Worm (Caenorhabditis elegans) whole organism, late embryonic: ENCODE data around the gene vps-36.

Experiments used
- C38D4.7 ChIP-seq: fragments of 200-800 bp; sonication (Bioruptor generic); optimal IDR thresholded peaks from 2 replicates; lab custom pipeline; 2018; ENCODE audit warnings: mild to moderate bottlenecking, missing genetic modification characterization, moderate library complexity, missing compliant biosample characterization
- T23F11.4 ChIP-seq: fragments of 200-800 bp; sonication (Bioruptor generic); optimal IDR thresholded peaks from 2 replicates; lab custom pipeline; 2018; ENCODE audit warnings: mild to moderate bottlenecking, missing genetic modification characterization, missing compliant biosample characterization
- ceh-14 ChIP-seq: sonication (generic microtip); optimal IDR thresholded peaks from 2 replicates; lab custom pipeline; 2016; ENCODE audit warnings: missing genotype, missing genetic modification characterization, missing compliant biosample characterization
- ceh-18 ChIP-seq: sonication (generic microtip); optimal IDR thresholded peaks from 2 replicates; lab custom pipeline; 2016; ENCODE audit warnings: missing genetic modification characterization, missing compliant biosample characterization
- ceh-2 ChIP-seq: sonication (generic microtip); optimal IDR thresholded peaks from 2 replicates; lab custom pipeline; 2016; ENCODE audit warnings: missing genotype, missing genetic modification characterization, missing compliant biosample characterization
- ceh-24 ChIP-seq: sonication (generic microtip); optimal IDR thresholded peaks from 2 replicates; lab custom pipeline; 2016; ENCODE audit warnings: mild to moderate bottlenecking, missing genetic modification characterization, missing compliant biosample characterization
- ceh-31 ChIP-seq: sonication (generic microtip); optimal IDR thresholded peaks from 2 replicates; lab custom pipeline; 2016; ENCODE audit warnings: missing genetic modification characterization, missing compliant biosample characterization
- ceh-34 ChIP-seq: sonication (generic microtip); optimal IDR thresholded peaks from 2 replicates; lab custom pipeline; 2016; ENCODE audit warnings: mild to moderate bottlenecking, missing genetic modification characterization, missing compliant biosample characterization
- ceh-48 ChIP-seq: sonication (generic microtip); optimal IDR thresholded peaks from 2 replicates; lab custom pipeline; 2016; ENCODE audit warnings: missing genetic modification characterization, inconsistent platforms, missing compliant biosample characterization
- ceh-6 ChIP-seq: fragments of 200-800 bp; sonication (Bioruptor generic); optimal IDR thresholded peaks from 2 replicates; lab custom pipeline; 2018; ENCODE audit warnings: mild to moderate bottlenecking, missing genetic modification characterization, missing compliant biosample characterization
- ceh-9 ChIP-seq: sonication (generic microtip); optimal IDR thresholded peaks from 2 replicates; lab custom pipeline; 2016; ENCODE audit warnings: mild to moderate bottlenecking, missing genetic modification characterization, inconsistent platforms, missing compliant biosample characterization
- che-1 ChIP-seq: sonication (generic microtip); optimal IDR thresholded peaks from 2 replicates; lab custom pipeline; 2016; ENCODE audit warnings: mild to moderate bottlenecking, missing genetic modification characterization, missing compliant biosample characterization
- dmd-4 ChIP-seq: sonication (generic microtip); optimal IDR thresholded peaks from 2 replicates; lab custom pipeline; 2016; ENCODE audit warnings: borderline replicate concordance, missing genetic modification characterization, missing compliant biosample characterization
- dve-1 ChIP-seq: sonication (generic microtip); optimal IDR thresholded peaks from 2 replicates; lab custom pipeline; 2017; ENCODE audit warnings: antibody characterized with exemption, mild to moderate bottlenecking, missing genetic modification characterization, missing compliant biosample characterization
- ets-4 ChIP-seq: sonication (generic microtip); optimal IDR thresholded peaks from 2 replicates; lab custom pipeline; 2016; ENCODE audit warnings: missing genetic modification characterization, missing compliant biosample characterization
- eyg-1 ChIP-seq: sonication (generic microtip); optimal IDR thresholded peaks from 2 replicates; lab custom pipeline; 2016; ENCODE audit warnings: missing genotype, missing genetic modification characterization, missing compliant biosample characterization
- fkh-6 ChIP-seq: sonication (generic microtip); optimal IDR thresholded peaks from 2 replicates; lab custom pipeline; 2016; ENCODE audit warnings: missing genetic modification characterization, missing compliant biosample characterization
- hlh-15 ChIP-seq: sonication (generic microtip); optimal IDR thresholded peaks from 2 replicates; lab custom pipeline; 2016; ENCODE audit warnings: missing genetic modification characterization, missing compliant biosample characterization
- hlh-30 ChIP-seq: sonication (generic microtip); optimal IDR thresholded peaks from 2 replicates; lab custom pipeline; 2017; ENCODE audit warnings: antibody characterized with exemption, missing genetic modification characterization, missing compliant biosample characterization; ENCODE audit not compliant: insufficient read depth
- hlh-8 ChIP-seq: sonication (generic microtip); optimal IDR thresholded peaks from 2 replicates; lab custom pipeline; 2016; ENCODE audit warnings: missing genotype, missing genetic modification characterization, missing compliant biosample characterization
- lin-11 ChIP-seq: fragments of 200-800 bp; sonication (Bioruptor generic); optimal IDR thresholded peaks from 2 replicates; lab custom pipeline; 2018; ENCODE audit warnings: mild to moderate bottlenecking, missing genetic modification characterization, missing compliant biosample characterization
- madf-2 ChIP-seq: sonication (generic microtip); optimal IDR thresholded peaks from 2 replicates; lab custom pipeline; 2017; ENCODE audit warnings: missing genetic modification characterization, missing compliant biosample characterization
- mec-3 ChIP-seq: sonication (generic microtip); optimal IDR thresholded peaks from 2 replicates; lab custom pipeline; 2016; ENCODE audit warnings: borderline replicate concordance, missing genetic modification characterization, missing compliant biosample characterization
- nfya-1 ChIP-seq: sonication (generic microtip); optimal IDR thresholded peaks from 2 replicates; lab custom pipeline; 2017; ENCODE audit warnings: missing genetic modification characterization, mild to moderate bottlenecking, missing compliant biosample characterization, antibody characterized with exemption, moderate library complexity
- odd-2 ChIP-seq: sonication (generic microtip); optimal IDR thresholded peaks from 2 replicates; lab custom pipeline; 2017; ENCODE audit warnings: antibody characterized with exemption, mild to moderate bottlenecking, missing genetic modification characterization, missing compliant biosample characterization
- pag-3 ChIP-seq: sonication (generic microtip); optimal IDR thresholded peaks from 2 replicates; lab custom pipeline; 2016; ENCODE audit warnings: missing compliant biosample characterization, missing genetic modification characterization, borderline replicate concordance
- pat-9 ChIP-seq: fragments of 200-800 bp; sonication (Bioruptor generic); optimal IDR thresholded peaks from 2 replicates; lab custom pipeline; 2018; ENCODE audit warnings: mild to moderate bottlenecking, missing genetic modification characterization, moderate library complexity, missing compliant biosample characterization
- pax-1 ChIP-seq: fragments of 150-350 bp; optimal IDR thresholded peaks from 2 replicates; lab custom pipeline; 2014; ENCODE audit warnings: missing biosample characterization, missing genetic modification characterization
- pqm-1 ChIP-seq: sonication (generic microtip); optimal IDR thresholded peaks from 2 replicates; lab custom pipeline; 2016; ENCODE audit warnings: missing genetic modification characterization, missing compliant biosample characterization
- pros-1 ChIP-seq: fragments of 150-350 bp; optimal IDR thresholded peaks from 2 replicates; lab custom pipeline; 2014; ENCODE audit warnings: missing biosample characterization, missing genetic modification reagents, missing genetic modification characterization
- ref-2 ChIP-seq: sonication (generic microtip); optimal IDR thresholded peaks from 2 replicates; lab custom pipeline; 2016; ENCODE audit warnings: missing genetic modification characterization, missing compliant biosample characterization
- rnt-1 ChIP-seq: sonication (generic microtip); optimal IDR thresholded peaks from 2 replicates; lab custom pipeline; 2016; ENCODE audit warnings: missing genetic modification characterization, missing compliant biosample characterization
- sox-2 ChIP-seq: fragments of 200-800 bp; sonication (Bioruptor generic); IDR thresholded peaks from 2 replicates; pipeline ENCODE4 v1.3.6; 2022; ENCODE audit warnings: missing genetic modification reagents, missing genetic modification characterization, missing compliant biosample characterization
- sox-4 ChIP-seq: sonication (generic microtip); optimal IDR thresholded peaks from 2 replicates; lab custom pipeline; 2017; ENCODE audit warnings: mild to moderate bottlenecking, missing genetic modification characterization, inconsistent platforms, missing compliant biosample characterization
- syd-9 ChIP-seq: sonication (generic microtip); optimal IDR thresholded peaks from 2 replicates; lab custom pipeline; 2016; ENCODE audit warnings: mild to moderate bottlenecking, missing genetic modification characterization, moderate library complexity, missing compliant biosample characterization
- tbx-2 ChIP-seq: sonication (generic microtip); optimal IDR thresholded peaks from 2 replicates; lab custom pipeline; 2016; ENCODE audit warnings: missing genetic modification characterization, missing compliant biosample characterization
- unc-42 ChIP-seq: sonication (generic microtip); optimal IDR thresholded peaks from 2 replicates; lab custom pipeline; 2016; ENCODE audit warnings: missing genotype, missing genetic modification characterization, missing compliant biosample characterization
- unc-55 ChIP-seq: sonication (generic microtip); optimal IDR thresholded peaks from 2 replicates; lab custom pipeline; 2017; ENCODE audit warnings: missing biosample characterization, missing genetic modification reagents, missing genetic modification characterization
- unc-86 ChIP-seq: sonication (generic microtip); optimal IDR thresholded peaks from 2 replicates; lab custom pipeline; 2016; ENCODE audit warnings: missing genetic modification characterization, missing compliant biosample characterization
- zip-5 ChIP-seq: sonication (generic microtip); optimal IDR thresholded peaks from 2 replicates; lab custom pipeline; 2016; ENCODE audit warnings: missing genetic modification characterization, missing compliant biosample characterization
- ztf-16 ChIP-seq: sonication (generic microtip); optimal IDR thresholded peaks from 2 replicates; lab custom pipeline; 2017; ENCODE audit warnings: missing genetic modification characterization, missing compliant biosample characterization

vps-36 gene

ce11 chrV:10967594-10968273 lies 7.3 kb upstream of the vps-36 start:
- TF ChIP-seq odd-2 (tag; lab: Kevin White, UChicago), result no peak

ce11 chrV:10966874-10967273 lies 6.4 kb upstream of the vps-36 start:
- TF ChIP-seq pros-1 (tag; lab: Kevin White, UChicago) (no peak), pag-3 (tag; lab: Kevin White, UChicago) (no peak), T23F11.4 (GFP tag; lab: Kevin White, UChicago) (no peak), lin-11 (tag; lab: Kevin White, UChicago) (no peak), ceh-18 (tag; lab: Kevin White, UChicago) (no peak), che-1 (tag; lab: Kevin White, UChicago) (no peak), unc-86 (tag; lab: Kevin White, UChicago) (no peak), hlh-30 (no peak), sox-4 (no peak)
- TF ChIP-seq, all 69 proteins: peak for 0

ce11 chrV:10965501-10965900 lies 5.0 kb upstream of the vps-36 start, which contains the start of the genes ctf-4 and eef-1G:
Gene ctf-4, minus strand, starts transcription at chrV:10965539.
Gene eef-1G, plus strand, starts transcription at chrV:10965719.
- TF ChIP-seq fkh-6 (no peak), pat-9 (tag; lab: Kevin White, UChicago) (peak; percentile 41), ceh-2 (tag; lab: Kevin White, UChicago) (peak; percentile 18), unc-55 (GFP tag; lab: Kevin White, UChicago) (peak; percentile 85), ceh-6 (GFP tag; lab: Kevin White, UChicago) (no peak), ref-2 (tag; lab: Kevin White, UChicago) (peak; percentile 72), ets-4 (tag; lab: Kevin White, UChicago) (peak; percentile 29), hlh-30 (peak; percentile 18), ceh-31 (tag; lab: Kevin White, UChicago) (peak; percentile 64), dve-1 (peak; percentile 85), hlh-8 (peak; percentile 28), tbx-2 (tag; lab: Kevin White, UChicago) (peak; percentile 72), pros-1 (tag; lab: Kevin White, UChicago) (peak; percentile 5), C38D4.7 (no peak), unc-42 (tag; lab: Kevin White, UChicago) (peak; percentile 52), ztf-16 (tag; lab: Kevin White, UChicago) (no peak), dmd-4 (tag; lab: Kevin White, UChicago) (no peak), eyg-1 (tag; lab: Kevin White, UChicago) (no peak), ceh-18 (tag; lab: Kevin White, UChicago) (peak; percentile 62), pqm-1 (tag; lab: Kevin White, UChicago) (peak; percentile 62), rnt-1 (tag; lab: Kevin White, UChicago) (peak; percentile 90), nfya-1 (tag; lab: Kevin White, UChicago) (peak; percentile 88), ceh-48 (tag; lab: Kevin White, UChicago) (no peak), madf-2 (tag; lab: Kevin White, UChicago) (no peak), syd-9 (peak; percentile 25), mec-3 (tag; lab: Kevin White, UChicago) (no peak), zip-5 (no peak), unc-86 (tag; lab: Kevin White, UChicago) (no peak), sox-2 (GFP tag; lab: Robert Waterston, UW) (no peak), ceh-14 (tag; lab: Kevin White, UChicago) (peak; percentile 30), ceh-34 (tag; lab: Kevin White, UChicago) (peak; percentile 69), ceh-9 (tag; lab: Kevin White, UChicago) (no peak), ceh-24 (peak; percentile 18), hlh-15 (tag; lab: Kevin White, UChicago) (no peak), pax-1 (tag; lab: Kevin White, UChicago) (no peak)
